Fruit fly (Drosophila melanogaster) whole organism, embryonic: ENCODE data around the gene CG14567.
A peak's percentile ranks its signal among the peaks of the same experiment; 100 is the strongest.

Experiments
- Bdp1 ChIP-seq: fragments of 200-800 bp; sonication (Bioruptor generic); optimal IDR thresholded peaks from 3 replicates; lab custom pipeline; 2016; ENCODE audit warnings: missing biosample characterization, missing genetic modification characterization
- Bteb2 ChIP-seq: fragments of 200-800 bp; sonication (Bioruptor generic); optimal IDR thresholded peaks from 2 replicates; lab custom pipeline; 2016; ENCODE audit warnings: missing biosample characterization, missing genetic modification characterization
- CG10321 ChIP-seq: fragments of 200-800 bp; sonication (Bioruptor generic); IDR thresholded peaks from 2 replicates; pipeline ENCODE4 v1.3.6; 2022; ENCODE audit warnings: missing biosample characterization, missing genetic modification characterization
- CG12769 ChIP-seq: fragments of 200-800 bp; sonication (Bioruptor generic); optimal IDR thresholded peaks from 2 replicates; lab custom pipeline; 2019; ENCODE audit warnings: missing biosample characterization, mild to moderate bottlenecking, missing genetic modification characterization, moderate library complexity
- CG1529 ChIP-seq: fragments of 200-800 bp; sonication (Bioruptor generic); optimal IDR thresholded peaks from 3 replicates; lab custom pipeline; 2018; ENCODE audit warnings: missing biosample characterization, missing genetic modification characterization
- CG15479 ChIP-seq: fragments of 200-800 bp; sonication (Bioruptor generic); optimal IDR thresholded peaks from 3 replicates; lab custom pipeline; 2019; ENCODE audit warnings: missing biosample characterization, mild to moderate bottlenecking, missing genetic modification characterization, moderate library complexity
- CG16815 ChIP-seq: fragments of 200-800 bp; sonication (Bioruptor generic); optimal IDR thresholded peaks from 3 replicates; lab custom pipeline; 2017; ENCODE audit warnings: missing biosample characterization, mild to moderate bottlenecking, missing genetic modification characterization
- CG17385 ChIP-seq: fragments of 200-800 bp; sonication (Bioruptor generic); optimal IDR thresholded peaks from 3 replicates; lab custom pipeline; 2018; ENCODE audit warnings: missing biosample characterization, mild to moderate bottlenecking, missing genetic modification characterization
- CG18599 ChIP-seq: fragments of 200-800 bp; sonication (Bioruptor generic); optimal IDR thresholded peaks from 3 replicates; lab custom pipeline; 2017; ENCODE audit warnings: missing biosample characterization, missing genetic modification characterization, mild to moderate bottlenecking, moderate library complexity, missing genetic modification reagents
- CG2129 ChIP-seq: fragments of 200-800 bp; sonication (Bioruptor generic); IDR thresholded peaks from 2 replicates; pipeline ENCODE4 v1.3.6; 2022; ENCODE audit warnings: missing biosample characterization, missing genetic modification characterization; ENCODE audit not compliant: partially characterized antibody
- CG30020 ChIP-seq: fragments of 200-800 bp; optimal IDR thresholded peaks from 2 replicates; lab custom pipeline; 2019; ENCODE audit warnings: missing biosample characterization, mild to moderate bottlenecking, missing genetic modification characterization, moderate library complexity
- CG33557 ChIP-seq: fragments of 200-800 bp; sonication (Bioruptor generic); optimal IDR thresholded peaks from 2 replicates; lab custom pipeline; 2019; ENCODE audit warnings: missing biosample characterization, mild to moderate bottlenecking, missing genetic modification characterization, moderate library complexity
- CG42726 ChIP-seq: fragments of 200-800 bp; sonication (Bioruptor generic); IDR thresholded peaks from 2 replicates; pipeline ENCODE4 v1.3.6; 2022; ENCODE audit warnings: missing biosample characterization, missing genetic modification characterization; ENCODE audit not compliant: partially characterized antibody
- CG4360 ChIP-seq: fragments of 200-800 bp; sonication (Bioruptor generic); IDR thresholded peaks from 2 replicates; pipeline ENCODE4 v1.3.6; 2022; ENCODE audit warnings: missing biosample characterization, missing genetic modification characterization
- CG9797 ChIP-seq: fragments of 200-800 bp; sonication (Bioruptor generic); optimal IDR thresholded peaks from 3 replicates; lab custom pipeline; 2018; ENCODE audit warnings: missing biosample characterization, mild to moderate bottlenecking, missing genetic modification characterization
- CG9932 ChIP-seq: fragments of 200-800 bp; sonication (Bioruptor generic); IDR thresholded peaks from 2 replicates; pipeline ENCODE4 v1.3.6; 2022; ENCODE audit warnings: missing biosample characterization, missing genetic modification characterization
- Camta ChIP-seq: fragments of 200-800 bp; sonication (Bioruptor generic); optimal IDR thresholded peaks from 2 replicates; lab custom pipeline; 2016; ENCODE audit warnings: missing biosample characterization, missing genetic modification characterization
- CrebB ChIP-seq: fragments of 200-800 bp; sonication (Bioruptor generic); optimal IDR thresholded peaks from 3 replicates; lab custom pipeline; 2018; ENCODE audit warnings: missing biosample characterization, mild to moderate bottlenecking, missing genetic modification characterization
- Deaf1 ChIP-seq: fragments of 200-800 bp; optimal IDR thresholded peaks from 3 replicates; lab custom pipeline; 2019; ENCODE audit warnings: missing biosample characterization, mild to moderate bottlenecking, missing genetic modification characterization, moderate library complexity
- Dp ChIP-seq: fragments of 200-800 bp; sonication (Bioruptor generic); optimal IDR thresholded peaks from 2 replicates; lab custom pipeline; 2018; ENCODE audit warnings: missing biosample characterization, mild to moderate bottlenecking, missing genetic modification characterization, moderate library complexity
- Drgx ChIP-seq: fragments of 200-800 bp; sonication (Bioruptor generic); IDR thresholded peaks from 2 replicates; pipeline ENCODE4 v1.3.6; 2022; ENCODE audit warnings: missing biosample characterization, missing genetic modification characterization
- HLH3B ChIP-seq: fragments of 200-800 bp; sonication (Bioruptor generic); IDR thresholded peaks from 2 replicates; pipeline ENCODE4 v1.3.6; 2022; ENCODE audit warnings: missing biosample characterization, missing genetic modification characterization
- Lhr ChIP-seq: fragments of 200-800 bp; sonication (Bioruptor generic); optimal IDR thresholded peaks from 3 replicates; lab custom pipeline; 2017; ENCODE audit warnings: mild to moderate bottlenecking, missing biosample characterization, missing genetic modification reagents, missing genetic modification characterization
- Mes4 ChIP-seq: fragments of 200-800 bp; sonication (Bioruptor generic); optimal IDR thresholded peaks from 2 replicates; lab custom pipeline; 2016; ENCODE audit warnings: missing biosample characterization, missing genetic modification characterization
- Mrtf ChIP-seq: fragments of 200-800 bp; sonication (Bioruptor generic); IDR thresholded peaks from 3 replicates; pipeline ENCODE4 v1.3.6; 2022; ENCODE audit warnings: missing biosample characterization, missing genetic modification characterization
- Side ChIP-seq: fragments of 200-800 bp; sonication (Bioruptor generic); optimal IDR thresholded peaks from 2 replicates; lab custom pipeline; 2016; ENCODE audit warnings: missing biosample characterization, missing genetic modification characterization
- Ssrp ChIP-seq: fragments of 200-800 bp; sonication (Bioruptor generic); optimal IDR thresholded peaks from 2 replicates; lab custom pipeline; 2018; ENCODE audit warnings: missing biosample characterization, mild to moderate bottlenecking, missing genetic modification characterization, moderate library complexity
- Trl ChIP-seq, 3 experiments: fragments of >200 bp in 2 of 3; fragments of 200-800 bp in 1 of 3; sonication (Bioruptor generic) in 1 of 3; optimal IDR thresholded peaks; 2 replicates in 1 of 3; 3 replicates in 2 of 3; lab custom pipeline; 2016 to 2017; ENCODE audit warnings: missing biosample characterization in 1 of 3, missing genetic modification characterization in 1 of 3
- az2 ChIP-seq: fragments of 200-800 bp; sonication (Bioruptor generic); optimal IDR thresholded peaks from 3 replicates; lab custom pipeline; 2016; ENCODE audit warnings: missing biosample characterization, missing genetic modification characterization
- caup ChIP-seq: fragments of 200-800 bp; sonication (Bioruptor generic); optimal IDR thresholded peaks from 3 replicates; lab custom pipeline; 2017; ENCODE audit warnings: missing biosample characterization, mild to moderate bottlenecking, missing genetic modification characterization, moderate library complexity; ENCODE audit not compliant: severe bottlenecking
- fd96Cb ChIP-seq: fragments of 200-800 bp; sonication (Bioruptor generic); optimal IDR thresholded peaks from 2 replicates; lab custom pipeline; 2018; ENCODE audit warnings: missing biosample characterization, mild to moderate bottlenecking, missing genetic modification characterization, moderate library complexity
- grn ChIP-seq: fragments of 200-800 bp; sonication (Bioruptor generic); optimal IDR thresholded peaks from 3 replicates; lab custom pipeline; 2017; ENCODE audit warnings: missing biosample characterization, missing genetic modification characterization
- h ChIP-seq: fragments of >200 bp; optimal IDR thresholded peaks from 2 replicates; lab custom pipeline; 2017
- hth ChIP-seq: fragments of >200 bp; optimal IDR thresholded peaks from 2 replicates; lab custom pipeline; 2017; ENCODE audit warnings: inconsistent platforms
- lola ChIP-seq, 3 experiments: fragments of >200 bp in 2 of 3; fragments of 200-800 bp in 1 of 3; sonication (Bioruptor generic) in 1 of 3; optimal IDR thresholded peaks; 2 replicates each; lab custom pipeline; 2017 to 2019; ENCODE audit warnings: missing biosample characterization in 3 of 3, missing genetic modification characterization in 3 of 3, mild to moderate bottlenecking in 1 of 3, moderate library complexity in 1 of 3
- luna ChIP-seq: fragments of 200-800 bp; sonication (Bioruptor generic); optimal IDR thresholded peaks from 2 replicates; lab custom pipeline; 2016; ENCODE audit warnings: missing biosample characterization, missing genetic modification characterization
- nau ChIP-seq: fragments of 200-800 bp; sonication (Bioruptor generic); optimal IDR thresholded peaks from 3 replicates; lab custom pipeline; 2017; ENCODE audit warnings: missing biosample characterization, mild to moderate bottlenecking, missing genetic modification characterization, missing genetic modification reagents
- oc ChIP-seq: fragments of 200-800 bp; sonication (Bioruptor generic); optimal IDR thresholded peaks from 2 replicates; lab custom pipeline; 2018; ENCODE audit warnings: missing biosample characterization, mild to moderate bottlenecking, missing genetic modification characterization, moderate library complexity
- peb ChIP-seq: fragments of 200-800 bp; sonication (Bioruptor generic); IDR thresholded peaks from 2 replicates; pipeline ENCODE4 v1.3.6; 2022; ENCODE audit warnings: missing biosample characterization, missing genetic modification characterization
- psq ChIP-seq: fragments of 200-800 bp; sonication (Bioruptor generic); optimal IDR thresholded peaks from 2 replicates; lab custom pipeline; 2017; ENCODE audit warnings: missing biosample characterization, missing genetic modification characterization
- row ChIP-seq: fragments of 200-800 bp; sonication (Bioruptor generic); IDR thresholded peaks from 3 replicates; pipeline ENCODE4 v1.3.6; 2022; ENCODE audit warnings: missing biosample characterization, missing genetic modification characterization
- scrt ChIP-seq: fragments of 200-800 bp; sonication (Bioruptor generic); optimal IDR thresholded peaks from 2 replicates; lab custom pipeline; 2018; ENCODE audit warnings: missing biosample characterization, mild to moderate bottlenecking, missing genetic modification characterization, moderate library complexity
- sd ChIP-seq: fragments of 200-800 bp; sonication (Bioruptor generic); optimal IDR thresholded peaks from 3 replicates; lab custom pipeline; 2018; ENCODE audit warnings: missing biosample characterization, mild to moderate bottlenecking, missing genetic modification characterization, moderate library complexity
- sens ChIP-seq: fragments of 200-800 bp; sonication (Bioruptor generic); peaks from one replicate; lab custom pipeline; 2016; ENCODE audit warnings: missing biosample characterization, missing genetic modification characterization
- sisA ChIP-seq: fragments of 200-800 bp; sonication (Bioruptor generic); IDR thresholded peaks from 2 replicates; pipeline ENCODE4 v1.3.6; 2022; ENCODE audit warnings: missing biosample characterization, missing genetic modification characterization
- slp2 ChIP-seq: fragments of 200-800 bp; sonication (Bioruptor generic); optimal IDR thresholded peaks from 2 replicates; lab custom pipeline; 2016; ENCODE audit warnings: missing biosample characterization, missing genetic modification characterization
- stwl ChIP-seq: fragments of 200-800 bp; sonication (Bioruptor generic); optimal IDR thresholded peaks from 3 replicates; lab custom pipeline; 2018; ENCODE audit warnings: missing biosample characterization, mild to moderate bottlenecking, missing genetic modification characterization, moderate library complexity
- sug ChIP-seq: fragments of 200-800 bp; optimal IDR thresholded peaks from 2 replicates; lab custom pipeline; 2019; ENCODE audit warnings: missing biosample characterization, mild to moderate bottlenecking, missing genetic modification characterization, moderate library complexity
- tap ChIP-seq: fragments of 200-800 bp; optimal IDR thresholded peaks from 3 replicates; lab custom pipeline; 2019; ENCODE audit warnings: missing biosample characterization, mild to moderate bottlenecking, missing genetic modification characterization, moderate library complexity
- tin ChIP-seq: fragments of 200-800 bp; sonication (Bioruptor generic); optimal IDR thresholded peaks from 3 replicates; lab custom pipeline; 2016; ENCODE audit warnings: missing biosample characterization, missing genetic modification characterization

Gene CG14567

DNA sequence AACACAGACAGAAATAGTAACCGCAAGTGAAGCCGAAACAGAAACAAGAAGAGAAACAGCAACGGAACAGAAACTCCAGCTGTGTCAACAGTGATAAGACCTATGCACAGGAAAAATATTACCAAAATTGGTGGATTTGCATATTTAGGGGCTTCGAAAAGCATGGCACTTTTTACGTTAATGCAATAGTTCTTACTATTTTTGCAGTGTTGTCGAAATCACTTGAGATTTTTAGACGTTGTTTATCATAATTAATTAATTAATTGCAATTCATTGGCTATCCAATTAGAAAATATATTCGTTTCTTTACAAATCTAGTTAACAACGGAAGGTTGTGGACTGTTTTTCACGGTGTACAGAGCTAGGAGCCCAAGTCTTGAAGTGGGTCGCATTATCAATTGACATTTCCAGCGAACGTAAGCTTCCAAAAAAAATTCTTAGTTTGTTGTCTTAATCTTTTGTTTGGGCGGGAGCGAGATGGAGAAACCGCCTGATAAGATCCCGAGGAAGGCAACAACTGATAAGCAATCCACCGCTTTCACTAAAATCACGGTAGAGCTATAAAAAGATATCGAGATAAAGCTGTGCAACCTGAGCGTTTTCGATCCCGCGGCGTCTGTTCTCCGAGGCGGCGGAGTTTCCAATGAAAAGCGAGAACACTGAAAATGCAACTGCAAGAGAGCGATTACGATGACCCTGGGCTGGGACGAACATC, 11.1 kb downstream of the CG14567 start (continued):
- TF ChIP-seq Deaf1 (no peak), caup (GFP tag; lab: Kevin White, UChicago) (no peak), h (lab: Kevin White, UChicago) (no peak), CG42726 (GFP tag; lab: Robert Waterston, UW) (no peak), Side (GFP tag; lab: Kevin White, UChicago) (no peak), CG12769 (no peak), CG18599 (GFP tag; lab: Kevin White, UChicago) (no peak), CG30020 (tag; lab: Kevin White, UChicago) (no peak), Lhr (GFP tag; lab: Kevin White, UChicago) (no peak), sug (tag; lab: Kevin White, UChicago) (no peak), CG16815 (GFP tag; lab: Kevin White, UChicago) (no peak), Bdp1 (GFP tag; lab: Kevin White, UChicago) (no peak), CG9932 (GFP tag; lab: Robert Waterston, UW) (no peak), CG9797 (GFP tag; lab: Kevin White, UChicago) (no peak), CG2129 (no peak), CG15479 (GFP tag; lab: Kevin White, UChicago) (peak; percentile 79), tin (GFP tag; lab: Kevin White, UChicago) (peak; percentile 22), luna (GFP tag; lab: Kevin White, UChicago) (no peak), sisA (GFP tag; lab: Robert Waterston, UW) (no peak), Drgx (no peak), sens (GFP tag; lab: Kevin White, UChicago) (peak; percentile 84), az2 (peak; percentile 9), nau (GFP tag; lab: Kevin White, UChicago) (no peak), CG33557 (peak; percentile 31), scrt (GFP tag; lab: Kevin White, UChicago) (no peak), CG1529 (GFP tag; lab: Kevin White, UChicago) (peak; percentile 22), tap (no peak), CG10321 (GFP tag; lab: Robert Waterston, UW) (no peak), row (GFP tag; lab: Robert Waterston, UW) (peak; percentile 40; the same call in 2 of the 3 replicates), lola (GFP tag; optimal IDR thresholded peaks at IDR 0.05; lab: Kevin White, UChicago) (peak in 1 of 3 experiments; percentile 70), sd (tag; lab: Kevin White, UChicago) (no peak), stwl (tag; lab: Kevin White, UChicago) (no peak), peb (GFP tag; lab: Robert Waterston, UW) (no peak), oc (tag; lab: Kevin White, UChicago) (no peak), CG17385 (GFP tag; lab: Kevin White, UChicago) (no peak), CrebB (tag; lab: Kevin White, UChicago) (no peak), Dp (GFP tag; lab: Kevin White, UChicago) (no peak), HLH3B (GFP tag; lab: Robert Waterston, UW) (no peak), hth (lab: Kevin White, UChicago) (no peak), Ssrp (tag; lab: Kevin White, UChicago) (peak; percentile 33), slp2 (no peak), CG4360 (GFP tag; lab: Robert Waterston, UW) (no peak), Mrtf (GFP tag; lab: Robert Waterston, UW) (no peak), psq (no peak), Mes4 (no peak), fd96Cb (tag; lab: Kevin White, UChicago) (peak; percentile 38), Camta (no peak), Trl (optimal IDR thresholded peaks at IDR 0.05; lab: Kevin White, UChicago) (no peak), Trl (GFP tag; optimal IDR thresholded peaks at IDR 0.05; lab: Kevin White, UChicago) (no peak), Bteb2 (GFP tag; lab: Kevin White, UChicago) (no peak), grn (GFP tag; lab: Kevin White, UChicago) (peak; percentile 83)
